Worm (Caenorhabditis elegans): ENCODE measurements around the gene cyn-2.

Gene cyn-2

ce11 chrIII:13644279-13644678 is 48.2 kb upstream of the cyn-2 start:
- no peak for TF ChIP-seq blmp-1 (tag; optimal IDR thresholded peaks at IDR 0.05)
- TF ChIP-seq hlh-1 (tag; optimal IDR thresholded peaks at IDR 0.05), result no peak
- TF ChIP-seq zip-8 (tag; optimal IDR thresholded peaks at IDR 0.05), result no peak
- no peak for TF ChIP-seq drap-1 (GFP tag; optimal IDR thresholded peaks at IDR 0.05)

ce11 chrIII:13645885-13646488 is 46.5 kb upstream of the cyn-2 start:
- TF ChIP-seq lin-13 (tag; optimal IDR thresholded peaks at IDR 0.05) (no peak), drap-1 (GFP tag; optimal IDR thresholded peaks at IDR 0.05) (peak; percentile 3)

DNA sequence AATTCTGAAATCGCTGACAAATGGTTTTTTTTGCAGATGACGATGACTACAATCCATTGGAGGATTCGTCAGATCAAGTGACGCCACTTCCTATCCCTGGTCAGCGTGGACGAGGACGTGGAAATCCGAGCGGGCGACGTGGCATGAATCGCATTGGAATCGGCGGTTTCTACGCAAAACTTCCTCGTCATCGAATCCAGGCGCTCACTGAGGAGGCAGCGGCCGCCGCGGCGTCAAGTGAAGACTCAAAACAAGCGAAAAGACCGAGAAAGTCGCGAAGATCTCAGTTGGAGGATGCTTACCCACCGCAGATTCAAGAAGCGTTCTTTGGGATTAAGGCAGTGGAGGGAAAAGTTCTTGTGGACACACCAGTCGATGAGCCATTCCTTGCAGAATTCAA is 43.9 kb upstream of the cyn-2 start:
- no peak for TF ChIP-seq mab-5 (tag; optimal IDR thresholded peaks at IDR 0.05)

ce11 chrIII:13651414-13651813 is 41.1 kb upstream of the cyn-2 start:
- TF ChIP-seq flh-1 (GFP tag; optimal IDR thresholded peaks at IDR 0.05), result no peak
- no peak for TF ChIP-seq zip-8 (tag; optimal IDR thresholded peaks at IDR 0.05)
- no peak for TF ChIP-seq ceh-43 (GFP tag; optimal IDR thresholded peaks at IDR 0.05)
- TF ChIP-seq ces-1 (GFP tag; optimal IDR thresholded peaks at IDR 0.05), result no peak
- TF ChIP-seq hlh-1 (tag; optimal IDR thresholded peaks at IDR 0.05), result no peak
- TF ChIP-seq lin-32 (GFP tag; optimal IDR thresholded peaks at IDR 0.05), result peak; percentile 7
- TF ChIP-seq sem-2 (GFP tag; optimal IDR thresholded peaks at IDR 0.05), result peak; percentile 5
- no peak for TF ChIP-seq cnd-1 (tag; optimal IDR thresholded peaks at IDR 0.05)
- TF ChIP-seq M03D4.4 (tag; optimal IDR thresholded peaks at IDR 0.05), result no peak
- no peak for TF ChIP-seq sptf-1 (tag; optimal IDR thresholded peaks at IDR 0.05)
- no peak for TF ChIP-seq mab-5 (tag; optimal IDR thresholded peaks at IDR 0.05)

DNA sequence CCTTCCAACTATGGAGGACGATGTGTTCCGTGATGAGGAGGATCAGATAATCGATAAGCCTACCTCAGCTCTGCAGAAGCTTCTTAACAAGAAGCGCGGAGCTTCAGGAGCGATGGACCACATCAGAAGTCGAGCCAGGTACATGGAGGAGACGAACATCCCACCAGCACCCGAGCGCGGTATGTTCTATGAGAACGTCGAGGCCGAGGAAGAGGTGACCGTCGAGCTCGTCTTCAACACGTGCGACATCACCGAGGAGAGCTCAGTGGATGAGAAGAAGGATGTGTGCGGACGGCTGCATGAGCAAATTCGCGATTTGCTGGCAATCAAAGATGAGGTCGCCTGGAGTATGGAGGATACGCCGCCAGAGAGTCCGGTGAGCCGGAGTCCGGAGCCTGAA is 40.5 kb upstream of the cyn-2 start:
- no peak for TF ChIP-seq zip-8 (tag; optimal IDR thresholded peaks at IDR 0.05)
- TF ChIP-seq nhr-237 (tag; optimal IDR thresholded peaks at IDR 0.05), result no peak
- no peak for TF ChIP-seq ceh-43 (GFP tag; optimal IDR thresholded peaks at IDR 0.05)
- TF ChIP-seq pha-4 (tag; optimal IDR thresholded peaks at IDR 0.05), result no peak
- no peak for TF ChIP-seq unc-62 (GFP tag; optimal IDR thresholded peaks at IDR 0.05)
- TF ChIP-seq lsy-2 (tag; optimal IDR thresholded peaks at IDR 0.05), result no peak
- TF ChIP-seq ztf-11 (tag; optimal IDR thresholded peaks at IDR 0.05), result no peak
- no peak for TF ChIP-seq elt-3 (tag; optimal IDR thresholded peaks at IDR 0.05)
- no peak for TF ChIP-seq hlh-1 (tag; optimal IDR thresholded peaks at IDR 0.05)
- TF ChIP-seq elt-1 (tag; optimal IDR thresholded peaks at IDR 0.05; ENCODE audit: borderline replicate concordance, insufficient read depth), result no peak
- no peak for TF ChIP-seq sem-2 (GFP tag; optimal IDR thresholded peaks at IDR 0.05)

- TF ChIP-seq unc-39 (tag; optimal IDR thresholded peaks at IDR 0.05) (no peak), nhr-2 (tag; optimal IDR thresholded peaks at IDR 0.05) (no peak), unc-120 (tag; optimal IDR thresholded peaks at IDR 0.05; ENCODE audit: poor library complexity, severe bottlenecking) (no peak)
These were observed 39.8 kb upstream of the cyn-2 start for ce11 chrIII:13652708-13653107.

ce11 chrIII:13654950-13655349 is 37.5 kb upstream of the cyn-2 start:
- TF ChIP-seq sem-2 (GFP tag; optimal IDR thresholded peaks at IDR 0.05), result peak; percentile 4
- TF ChIP-seq zip-8 (tag; optimal IDR thresholded peaks at IDR 0.05), result no peak
- no peak for TF ChIP-seq bed-3 (GFP tag; optimal IDR thresholded peaks at IDR 0.05)

- TF ChIP-seq ces-1 (GFP tag; optimal IDR thresholded peaks at IDR 0.05) (no peak), snpc-4 (tag; optimal IDR thresholded peaks at IDR 0.05) (no peak), bed-3 (GFP tag; optimal IDR thresholded peaks at IDR 0.05) (no peak), ztf-11 (tag; optimal IDR thresholded peaks at IDR 0.05) (no peak), ham-2 (GFP tag; optimal IDR thresholded peaks at IDR 0.05) (no peak)
These were observed 35.8 kb upstream of the cyn-2 start for ce11 chrIII:13656680-13657079.
